Worm (Caenorhabditis elegans): Measurements from ENCODE around the gene M162.7.

DNA sequence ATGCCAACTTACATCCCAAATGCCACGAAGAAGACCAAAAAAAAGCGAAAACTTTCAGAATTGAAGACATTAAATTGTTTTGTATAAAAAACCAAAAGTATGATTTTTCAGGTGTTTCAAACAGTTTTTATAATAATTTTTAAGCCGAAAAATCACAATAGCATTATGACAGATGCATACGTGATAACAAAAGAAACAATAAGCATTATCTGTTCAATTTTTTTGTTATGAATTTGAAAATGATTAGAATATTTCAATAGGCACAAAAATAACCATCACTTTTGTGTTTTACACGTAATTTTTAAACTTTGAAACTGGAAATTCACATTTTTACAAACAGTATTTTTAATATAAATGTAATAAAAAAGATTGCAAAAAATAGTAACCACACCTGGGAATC, 27.3 kb upstream of the M162.7 start, which contains the start of gene Y116F11B.17:
- no peak for TF ChIP-seq rec-8 (tag; optimal IDR thresholded peaks at IDR 0.05)
- no peak for TF ChIP-seq tbx-9 (tag; optimal IDR thresholded peaks at IDR 0.05; ENCODE audit: borderline replicate concordance)
- no peak for TF ChIP-seq ceh-79 (tag; optimal IDR thresholded peaks at IDR 0.05)
- no peak for TF ChIP-seq nfya-1 (tag; optimal IDR thresholded peaks at IDR 0.05; ENCODE audit: borderline replicate concordance, insufficient read depth)
- TF ChIP-seq ztf-18 (tag; optimal IDR thresholded peaks at IDR 0.05), result no peak
- TF ChIP-seq atf-7 (tag; optimal IDR thresholded peaks at IDR 0.05), result no peak
- no peak for TF ChIP-seq snpc-1.1 (tag; optimal IDR thresholded peaks at IDR 0.05; ENCODE audit: insufficient read depth)
- TF ChIP-seq madf-10 (tag; optimal IDR thresholded peaks at IDR 0.05), result no peak
- TF ChIP-seq B0019.2 (GFP tag; conservative IDR thresholded peaks at IDR 0.05), result no peak
- TF ChIP-seq lin-35 (GFP tag; optimal IDR thresholded peaks at IDR 0.05), result no peak
